Worm (Caenorhabditis elegans) whole organism, early embryonic: ENCODE measurements around the gene F40F8.12.

Experiments
- F13C5.2 ChIP-seq: sonication (generic microtip); optimal IDR thresholded peaks from 2 replicates; lab custom pipeline; 2017; ENCODE audit warnings: mild to moderate bottlenecking, missing genetic modification characterization, inconsistent platforms, missing compliant biosample characterization
- aly-1 ChIP-seq: sonication (generic microtip); optimal IDR thresholded peaks from 2 replicates; lab custom pipeline; 2016; ENCODE audit warnings: missing genetic modification characterization, missing compliant biosample characterization
- ama-1 ChIP-seq: fragments of 150-350 bp; optimal IDR thresholded peaks from 2 replicates; lab custom pipeline; 2014
- ceh-13 ChIP-seq: fragments of 200-800 bp; sonication (Bioruptor generic); optimal IDR thresholded peaks from 2 replicates; lab custom pipeline; 2018; ENCODE audit warnings: mild to moderate bottlenecking, missing genetic modification characterization, missing compliant biosample characterization
- flt-1 ChIP-seq: fragments of 200-800 bp; sonication (Bioruptor generic); IDR thresholded peaks from 2 replicates; pipeline ENCODE4 v1.3.6; 2022; ENCODE audit warnings: missing genetic modification characterization, missing compliant biosample characterization
- hnd-1 ChIP-seq: sonication (generic microtip); optimal IDR thresholded peaks from 2 replicates; lab custom pipeline; 2016; ENCODE audit warnings: missing genetic modification characterization, missing compliant biosample characterization
- pes-1 ChIP-seq: fragments of 200-800 bp; sonication (Bioruptor generic); IDR thresholded peaks from 2 replicates; pipeline ENCODE4 v1.3.6; 2022; ENCODE audit warnings: missing genetic modification reagents, missing genetic modification characterization, missing compliant biosample characterization
- scrt-1 ChIP-seq: fragments of 200-800 bp; sonication (Bioruptor generic); IDR thresholded peaks from 2 replicates; pipeline ENCODE4 v1.3.6; 2022; ENCODE audit warnings: missing genetic modification characterization, missing compliant biosample characterization
- tbx-37 ChIP-seq: fragments of 200-800 bp; sonication (Bioruptor generic); conservative IDR thresholded peaks from 2 replicates; pipeline ENCODE4 v1.3.6; 2022; ENCODE audit warnings: missing genetic modification reagents, missing genetic modification characterization, missing compliant biosample characterization

DNA sequence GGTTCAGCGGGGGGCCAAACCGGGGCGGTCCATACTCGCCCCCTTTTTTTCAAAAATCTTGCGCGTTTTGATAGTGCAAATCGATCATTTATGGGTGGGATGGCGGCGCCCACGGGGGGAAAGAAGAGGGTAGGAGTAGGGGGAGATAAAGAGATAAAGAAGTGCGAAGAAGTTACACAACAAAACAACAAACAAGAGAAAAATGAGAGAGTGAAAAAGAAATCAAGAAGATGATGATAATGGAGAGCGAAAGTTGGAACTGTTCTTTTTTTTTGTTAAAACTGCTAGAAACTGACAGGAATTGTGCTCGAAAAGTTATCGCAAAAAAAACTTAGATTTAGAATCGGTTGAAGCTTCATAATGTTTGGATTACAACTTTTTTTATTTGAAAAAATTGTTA lies 32.8 kb downstream of the F40F8.12 start, which contains the start of gene ptr-13:
- TF ChIP-seq scrt-1 (no peak), aly-1 (tag; lab: Kevin White, UChicago) (no peak), tbx-37 (no peak), ama-1 (lab: Kevin White, UChicago) (no peak), hnd-1 (tag; lab: Kevin White, UChicago) (no peak), flt-1 (GFP tag; lab: Robert Waterston, UW) (no peak), F13C5.2 (tag; lab: Kevin White, UChicago) (no peak), pes-1 (GFP tag; lab: Robert Waterston, UW) (no peak), ceh-13 (GFP tag; lab: Kevin White, UChicago) (no peak)
